Fruit fly (Drosophila melanogaster) whole organism, prepupa: ENCODE results near the gene frj.

Experiments used
- Blimp-1 ChIP-seq: fragments of 200-800 bp; sonication (Bioruptor generic); optimal IDR thresholded peaks from 3 replicates; lab custom pipeline; 2017; ENCODE audit warnings: missing biosample characterization, missing genetic modification characterization, mild to moderate bottlenecking, moderate library complexity, missing genetic modification reagents
- CG10631 ChIP-seq: fragments of 200-800 bp; sonication (Bioruptor generic); optimal IDR thresholded peaks from 2 replicates; lab custom pipeline; 2016; ENCODE audit warnings: missing biosample characterization, missing genetic modification characterization
- CG15336 ChIP-seq: fragments of 200-800 bp; sonication (Bioruptor generic); IDR thresholded peaks from 2 replicates; pipeline ENCODE4 v1.3.6; 2022; ENCODE audit warnings: missing biosample characterization, missing genetic modification characterization
- CG1621 ChIP-seq: fragments of 200-800 bp; sonication (Bioruptor generic); optimal IDR thresholded peaks from 3 replicates; lab custom pipeline; 2018; ENCODE audit warnings: missing biosample characterization, mild to moderate bottlenecking, missing genetic modification characterization
- CG3032 ChIP-seq: fragments of 200-800 bp; optimal IDR thresholded peaks from 2 replicates; lab custom pipeline; 2019; ENCODE audit warnings: missing biosample characterization, mild to moderate bottlenecking, missing genetic modification characterization, moderate library complexity
- CG31627 ChIP-seq: fragments of 200-800 bp; sonication (Bioruptor generic); optimal IDR thresholded peaks from 3 replicates; lab custom pipeline; 2016; ENCODE audit warnings: missing biosample characterization, missing genetic modification characterization
- CG32006 ChIP-seq: fragments of 200-800 bp; sonication (Bioruptor generic); optimal IDR thresholded peaks from 3 replicates; lab custom pipeline; 2017; ENCODE audit warnings: missing biosample characterization, mild to moderate bottlenecking, missing genetic modification characterization
- CG34406 ChIP-seq: fragments of 200-800 bp; sonication (Bioruptor generic); optimal IDR thresholded peaks from 3 replicates; lab custom pipeline; 2016; ENCODE audit warnings: missing biosample characterization, missing genetic modification characterization
- CG3919 ChIP-seq: fragments of 200-800 bp; sonication (Bioruptor generic); optimal IDR thresholded peaks from 3 replicates; lab custom pipeline; 2016; ENCODE audit warnings: missing biosample characterization, missing genetic modification characterization
- CG4318 ChIP-seq: fragments of 200-800 bp; sonication (Bioruptor generic); optimal IDR thresholded peaks from 3 replicates; lab custom pipeline; 2017; ENCODE audit warnings: missing biosample characterization, mild to moderate bottlenecking, missing genetic modification characterization
- CG6163 ChIP-seq: fragments of 200-800 bp; sonication (Bioruptor generic); IDR thresholded peaks from 3 replicates; pipeline ENCODE4 v1.3.6; 2022; ENCODE audit warnings: missing biosample characterization, missing genetic modification characterization
- CG6792 ChIP-seq: fragments of 200-800 bp; sonication (Bioruptor generic); optimal IDR thresholded peaks from 3 replicates; lab custom pipeline; 2016; ENCODE audit warnings: missing biosample characterization, missing genetic modification characterization
- CG6808 ChIP-seq: fragments of 200-800 bp; sonication (Bioruptor generic); optimal IDR thresholded peaks from 3 replicates; lab custom pipeline; 2017; ENCODE audit warnings: missing biosample characterization, missing genetic modification characterization, mild to moderate bottlenecking, moderate library complexity, missing genetic modification reagents
- CG6854 ChIP-seq: fragments of 200-800 bp; sonication (Bioruptor generic); optimal IDR thresholded peaks from 2 replicates; lab custom pipeline; 2017; ENCODE audit warnings: missing biosample characterization, mild to moderate bottlenecking, missing genetic modification characterization
- CG7368 ChIP-seq: fragments of 200-800 bp; sonication (Bioruptor generic); optimal IDR thresholded peaks from 3 replicates; lab custom pipeline; 2016; ENCODE audit warnings: missing biosample characterization, missing genetic modification characterization
- CG8319 ChIP-seq: fragments of 200-800 bp; sonication (Bioruptor generic); optimal IDR thresholded peaks from 3 replicates; lab custom pipeline; 2016; ENCODE audit warnings: missing biosample characterization, missing genetic modification characterization
- CG8632 ChIP-seq: fragments of 200-800 bp; sonication (Bioruptor generic); optimal IDR thresholded peaks from 3 replicates; lab custom pipeline; 2016; ENCODE audit warnings: missing biosample characterization, missing genetic modification characterization
- Eip78C ChIP-seq: fragments of 200-800 bp; sonication (Bioruptor generic); peaks from one replicate; lab custom pipeline; 2016; ENCODE audit warnings: missing biosample characterization, missing genetic modification characterization
- Eip93F ChIP-seq: fragments of 200-800 bp; sonication (Bioruptor generic); optimal IDR thresholded peaks from 2 replicates; lab custom pipeline; 2016; ENCODE audit warnings: missing biosample characterization, mild to moderate bottlenecking, missing genetic modification characterization
- Ets21C ChIP-seq: fragments of 200-800 bp; sonication (Bioruptor generic); optimal IDR thresholded peaks from 3 replicates; lab custom pipeline; 2016; ENCODE audit warnings: missing biosample characterization, missing genetic modification characterization
- Gug ChIP-seq: fragments of 200-800 bp; sonication (Bioruptor generic); IDR thresholded peaks from 2 replicates; pipeline ENCODE4 v1.3.6; 2022; ENCODE audit warnings: missing biosample characterization, missing genetic modification characterization
- Hr39 ChIP-seq: fragments of 200-800 bp; sonication (Bioruptor generic); optimal IDR thresholded peaks from 2 replicates; lab custom pipeline; 2016; ENCODE audit warnings: missing biosample characterization, missing genetic modification characterization
- Lpt ChIP-seq: fragments of 200-800 bp; sonication (Bioruptor generic); optimal IDR thresholded peaks from 3 replicates; lab custom pipeline; 2016; ENCODE audit warnings: missing biosample characterization, missing genetic modification characterization
- Met ChIP-seq: fragments of 200-800 bp; sonication (Bioruptor generic); optimal IDR thresholded peaks from 3 replicates; lab custom pipeline; 2016; ENCODE audit warnings: missing biosample characterization, missing genetic modification characterization
- OdsH ChIP-seq: fragments of 200-800 bp; sonication (Bioruptor generic); optimal IDR thresholded peaks from 3 replicates; lab custom pipeline; 2016; ENCODE audit warnings: missing biosample characterization, missing genetic modification characterization
- Smox ChIP-seq: fragments of 200-800 bp; sonication (Bioruptor generic); optimal IDR thresholded peaks from 3 replicates; lab custom pipeline; 2016; ENCODE audit warnings: missing biosample characterization, missing genetic modification characterization
- Sox14 ChIP-seq: fragments of 200-800 bp; sonication (Bioruptor generic); optimal IDR thresholded peaks from 3 replicates; lab custom pipeline; 2016; ENCODE audit warnings: missing biosample characterization, missing genetic modification characterization
- Sox15 ChIP-seq: fragments of 200-800 bp; sonication (Bioruptor generic); optimal IDR thresholded peaks from 3 replicates; lab custom pipeline; 2016; ENCODE audit warnings: missing biosample characterization, missing genetic modification characterization
- cyc ChIP-seq: fragments of 200-800 bp; sonication (Bioruptor generic); optimal IDR thresholded peaks from 3 replicates; lab custom pipeline; 2016; ENCODE audit warnings: missing biosample characterization, missing genetic modification characterization
- dac ChIP-seq: fragments of 200-800 bp; sonication (Bioruptor generic); optimal IDR thresholded peaks from 2 replicates; lab custom pipeline; 2017; ENCODE audit warnings: missing biosample characterization, mild to moderate bottlenecking, missing genetic modification characterization
- dsx ChIP-seq: fragments of 200-800 bp; optimal IDR thresholded peaks from 3 replicates; lab custom pipeline; 2019; ENCODE audit warnings: missing biosample characterization, mild to moderate bottlenecking, missing genetic modification characterization, moderate library complexity; ENCODE audit not compliant: poor library complexity, severe bottlenecking
- eg ChIP-seq: fragments of 200-800 bp; sonication (Bioruptor generic); IDR thresholded peaks from 3 replicates; pipeline ENCODE4 v1.3.6; 2022; ENCODE audit warnings: missing biosample characterization, missing genetic modification characterization
- esn ChIP-seq: fragments of 200-800 bp; sonication (Bioruptor generic); optimal IDR thresholded peaks from 2 replicates; lab custom pipeline; 2016; ENCODE audit warnings: missing biosample characterization, mild to moderate bottlenecking, missing genetic modification characterization, moderate library complexity
- fd85E ChIP-seq: fragments of 200-800 bp; sonication (Bioruptor generic); optimal IDR thresholded peaks from 3 replicates; lab custom pipeline; 2016; ENCODE audit warnings: missing biosample characterization, missing genetic modification characterization
- fkh ChIP-seq: fragments of 200-800 bp; sonication (Bioruptor generic); optimal IDR thresholded peaks from 3 replicates; lab custom pipeline; 2017; ENCODE audit warnings: missing biosample characterization, mild to moderate bottlenecking, missing genetic modification characterization, moderate library complexity
- lz ChIP-seq: fragments of 200-800 bp; sonication (Bioruptor generic); optimal IDR thresholded peaks from 3 replicates; lab custom pipeline; 2016; ENCODE audit warnings: missing biosample characterization, missing genetic modification characterization
- pdm3 ChIP-seq: fragments of 200-800 bp; sonication (Bioruptor generic); optimal IDR thresholded peaks from 3 replicates; lab custom pipeline; 2016; ENCODE audit warnings: missing biosample characterization, missing genetic modification characterization
- salr ChIP-seq, 2 experiments: fragments of 200-800 bp; sonication (Bioruptor generic); optimal IDR thresholded peaks; 3 replicates each; lab custom pipeline; 2016 to 2018; ENCODE audit warnings: missing biosample characterization in 2 of 2, missing genetic modification characterization in 2 of 2, mild to moderate bottlenecking in 1 of 2
- spab ChIP-seq: fragments of 200-800 bp; sonication (Bioruptor generic); optimal IDR thresholded peaks from 2 replicates; lab custom pipeline; 2017; ENCODE audit warnings: missing biosample characterization, mild to moderate bottlenecking, missing genetic modification characterization, missing genetic modification reagents
- ss ChIP-seq, 2 experiments: fragments of 200-800 bp; sonication (Bioruptor generic); optimal IDR thresholded peaks; 2 replicates in 1 of 2; 3 replicates in 1 of 2; lab custom pipeline; 2017 to 2018; ENCODE audit warnings: mild to moderate bottlenecking in 2 of 2, missing biosample characterization in 2 of 2, missing genetic modification characterization in 2 of 2, moderate library complexity in 1 of 2
- svp ChIP-seq: fragments of 200-800 bp; sonication (Bioruptor generic); peaks from one replicate; lab custom pipeline; 2016; ENCODE audit warnings: missing biosample characterization, missing genetic modification characterization
- topi ChIP-seq: fragments of 200-800 bp; sonication (Bioruptor generic); optimal IDR thresholded peaks from 3 replicates; lab custom pipeline; 2016; ENCODE audit warnings: missing biosample characterization, missing genetic modification characterization

frj gene

DNA sequence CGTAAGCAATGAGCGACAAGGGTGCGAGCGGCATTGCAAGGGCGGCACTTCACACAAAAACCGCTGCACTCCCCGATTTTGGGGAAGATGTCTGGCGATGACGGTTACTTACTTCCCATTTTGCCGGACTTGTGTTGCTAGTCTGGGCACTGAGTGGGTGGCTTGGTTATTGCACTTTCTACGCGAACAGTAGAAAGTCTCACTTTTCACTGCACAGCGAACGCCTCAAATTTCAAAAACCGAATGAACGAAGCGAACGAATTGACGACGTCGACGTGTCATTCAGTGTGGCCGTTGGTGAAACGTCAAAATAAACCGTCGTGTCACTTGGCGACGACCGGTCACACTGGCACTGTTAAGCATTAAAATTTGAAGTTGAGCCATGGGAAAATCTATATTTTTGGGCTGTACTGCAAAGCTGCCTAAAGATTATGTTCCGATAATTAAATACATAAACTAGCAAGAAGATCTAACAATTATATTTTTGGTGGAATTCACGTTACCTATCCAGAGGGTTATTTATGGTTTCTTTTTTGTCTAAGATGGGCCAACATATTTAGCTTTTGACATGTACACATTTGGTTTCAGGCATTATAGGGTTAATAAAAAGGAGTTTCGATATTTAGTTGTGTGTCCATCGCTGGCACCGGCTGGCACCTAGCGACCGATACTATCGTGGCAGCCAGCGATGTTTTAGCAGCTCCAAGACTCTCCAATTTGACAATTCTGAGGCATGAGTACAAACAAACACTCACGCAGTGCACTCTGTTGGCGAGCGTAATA is 24.6 kb downstream of the frj start, which contains the start of the genes Sec61alpha and Daxx (continued):
- peak; percentile 85 for TF ChIP-seq CG3919 (GFP tag; lab: Kevin White, UChicago)
- TF ChIP-seq Met (GFP tag; lab: Kevin White, UChicago): peak; percentile 85
- peak; percentile 64 for TF ChIP-seq fkh (GFP tag; lab: Kevin White, UChicago)
- peak; percentile 92 for TF ChIP-seq Hr39 (GFP tag; lab: Kevin White, UChicago)
- TF ChIP-seq fd85E (GFP tag; lab: Kevin White, UChicago): peak; percentile 62
- peak; percentile 85 for TF ChIP-seq Ets21C (GFP tag; lab: Kevin White, UChicago)
- TF ChIP-seq lz (GFP tag; lab: Kevin White, UChicago): peak; percentile 90
- peak; percentile 84 for TF ChIP-seq Sox14 (GFP tag; lab: Kevin White, UChicago)
- peak; percentile 80 for TF ChIP-seq Eip93F (GFP tag; lab: Kevin White, UChicago)
- TF ChIP-seq eg (GFP tag; lab: Robert Waterston, UW): peak; percentile 83
- peak; percentile 96 for TF ChIP-seq svp (GFP tag; lab: Kevin White, UChicago)
- peak; percentile 63 for TF ChIP-seq CG15336 (GFP tag; lab: Robert Waterston, UW)
- peak; percentile 81 for TF ChIP-seq topi (GFP tag; lab: Kevin White, UChicago)
- peak; percentile 93 for TF ChIP-seq CG31627 (GFP tag; lab: Kevin White, UChicago)
- TF ChIP-seq CG32006: peak; percentile 77
- TF ChIP-seq Smox (GFP tag; lab: Kevin White, UChicago): peak; percentile 79
- no peak for TF ChIP-seq CG4318 (GFP tag; lab: Kevin White, UChicago)
- TF ChIP-seq, all 60 proteins: peak for 54

DNA sequence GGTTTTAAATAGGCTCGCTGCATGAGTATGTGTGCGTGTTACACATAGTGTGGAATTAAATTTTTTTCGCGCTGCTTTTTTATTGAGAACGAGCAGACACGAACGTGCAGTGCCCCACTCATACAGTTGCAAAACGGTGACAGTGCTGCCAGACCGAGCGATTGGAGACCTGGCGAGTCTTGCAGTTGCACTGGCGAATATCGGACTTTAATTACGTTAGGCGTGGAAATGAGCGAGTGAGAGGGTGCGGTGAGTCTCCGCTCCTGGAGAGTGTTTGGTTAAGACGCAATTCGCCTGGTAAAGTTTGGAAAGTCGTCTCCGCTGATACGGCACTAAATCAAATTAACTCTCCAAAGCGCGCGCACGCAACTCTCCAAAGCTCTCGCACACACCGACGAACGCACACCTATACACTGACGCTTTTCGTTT is 25.5 kb downstream of the frj start:
- TF ChIP-seq Lpt (peak; percentile 4), Gug (GFP tag; lab: Robert Waterston, UW) (peak; percentile 24; the same call in 1 of the 2 replicates), dac (GFP tag; lab: Kevin White, UChicago) (no peak), CG6163 (GFP tag; lab: Robert Waterston, UW) (peak; percentile 62; the same call in 2 of the 3 replicates), topi (GFP tag; lab: Kevin White, UChicago) (no peak), CG15336 (GFP tag; lab: Robert Waterston, UW) (0 out of 2 replicates have a peak, but pooled peaks have one; percentile 23), salr (GFP tag; optimal IDR thresholded peaks at IDR 0.05; lab: Kevin White, UChicago) (no peak), ss (GFP tag; optimal IDR thresholded peaks at IDR 0.05; lab: Kevin White, UChicago) (peak in 1 of 2 experiments; percentile 21), fkh (GFP tag; lab: Kevin White, UChicago) (peak; percentile 53), CG1621 (tag; lab: Kevin White, UChicago) (peak; percentile 31), dsx (GFP tag; lab: Kevin White, UChicago) (no peak), Eip78C (peak; percentile 80)

DNA sequence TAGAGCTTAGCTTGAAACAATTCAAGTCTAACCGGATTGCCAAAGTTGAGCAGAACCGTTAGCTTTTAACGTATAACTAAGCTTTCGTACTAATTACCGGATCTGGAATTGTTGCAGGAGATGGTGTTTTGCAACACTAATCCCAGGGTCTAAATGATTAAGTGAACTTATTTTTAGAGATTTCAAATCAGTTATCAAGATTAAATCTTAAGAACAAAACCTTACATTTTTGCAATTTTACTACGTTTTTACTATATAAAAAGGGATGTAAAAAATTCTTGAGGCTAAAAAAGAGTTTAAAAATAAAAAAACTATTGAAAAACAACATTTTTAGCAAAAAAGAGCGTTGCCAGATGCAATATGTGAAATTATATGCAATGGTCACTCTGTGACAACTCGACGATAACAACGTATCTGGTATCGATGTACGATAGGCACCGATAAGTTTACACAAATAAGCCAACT is 32.9 kb downstream of the frj start, which contains the start of the genes KFase and epsilonCOP:
TSS of gene KFase (minus strand) at position 81 of the 465 bp plus-strand sequence.
TSS of gene epsilonCOP (plus strand) at position 415 of the 465 bp plus-strand sequence.
- TF ChIP-seq CG6163 (GFP tag; lab: Robert Waterston, UW) (0 out of 3 replicates have a peak, but pooled peaks have one; percentile 47), CG8632 (GFP tag; lab: Kevin White, UChicago) (peak; percentile 2), Eip78C (peak; percentile 84), OdsH (GFP tag; lab: Kevin White, UChicago) (peak; percentile 59), CG10631 (GFP tag; lab: Kevin White, UChicago) (peak; percentile 45), cyc (GFP tag; lab: Kevin White, UChicago) (peak; percentile 64), CG1621 (tag; lab: Kevin White, UChicago) (peak; percentile 31), Sox15 (GFP tag; lab: Kevin White, UChicago) (peak; percentile 8), CG3032 (tag; lab: Kevin White, UChicago) (peak; percentile 22), CG3919 (GFP tag; lab: Kevin White, UChicago) (peak; percentile 67), spab (GFP tag; lab: Kevin White, UChicago) (no peak), dsx (GFP tag; lab: Kevin White, UChicago) (peak; percentile 22), Ets21C (GFP tag; lab: Kevin White, UChicago) (peak; percentile 23), Hr39 (GFP tag; lab: Kevin White, UChicago) (peak; percentile 57), CG6792 (GFP tag; lab: Kevin White, UChicago) (peak; percentile 22), CG6808 (no peak), CG34406 (peak; percentile 41), Blimp-1 (GFP tag; lab: Kevin White, UChicago) (no peak), lz (GFP tag; lab: Kevin White, UChicago) (peak; percentile 47), dac (GFP tag; lab: Kevin White, UChicago) (no peak), CG8319 (no peak), pdm3 (peak; percentile 57), topi (GFP tag; lab: Kevin White, UChicago) (peak; percentile 45), fkh (GFP tag; lab: Kevin White, UChicago) (peak; percentile 69), CG6854 (GFP tag; lab: Kevin White, UChicago) (no peak), Gug (GFP tag; lab: Robert Waterston, UW) (no peak), CG7368 (GFP tag; lab: Kevin White, UChicago) (no peak), esn (GFP tag; lab: Kevin White, UChicago) (peak; percentile 63), CG32006 (peak; percentile 19)
